Fruit fly (Drosophila melanogaster) whole organism: Measurements from ENCODE around the gene CG12481.

Source experiments
- CG8478 ChIP-seq: fragments of >200 bp; optimal IDR thresholded peaks from 2 replicates; lab custom pipeline; 2018; ENCODE audit warnings: inconsistent platforms
- Dll ChIP-seq: fragments of >200 bp; optimal IDR thresholded peaks from 2 replicates; lab custom pipeline; 2017
- EcR ChIP-seq, 2 experiments: fragments of >200 bp; optimal IDR thresholded peaks; 2 replicates each; lab custom pipeline; 2017; ENCODE audit warnings: missing biosample characterization in 2 of 2, missing genetic modification characterization in 2 of 2, missing genetic modification reagents in 2 of 2
- pan ChIP-seq: fragments of >200 bp; optimal IDR thresholded peaks from 2 replicates; lab custom pipeline; 2017
- psq ChIP-seq: fragments of >200 bp; optimal IDR thresholded peaks from 2 replicates; lab custom pipeline; 2017
- usp ChIP-seq: fragments of >200 bp; optimal IDR thresholded peaks from 2 replicates; lab custom pipeline; 2017; ENCODE audit warnings: missing biosample characterization, missing genetic modification characterization, mixed read lengths

DNA sequence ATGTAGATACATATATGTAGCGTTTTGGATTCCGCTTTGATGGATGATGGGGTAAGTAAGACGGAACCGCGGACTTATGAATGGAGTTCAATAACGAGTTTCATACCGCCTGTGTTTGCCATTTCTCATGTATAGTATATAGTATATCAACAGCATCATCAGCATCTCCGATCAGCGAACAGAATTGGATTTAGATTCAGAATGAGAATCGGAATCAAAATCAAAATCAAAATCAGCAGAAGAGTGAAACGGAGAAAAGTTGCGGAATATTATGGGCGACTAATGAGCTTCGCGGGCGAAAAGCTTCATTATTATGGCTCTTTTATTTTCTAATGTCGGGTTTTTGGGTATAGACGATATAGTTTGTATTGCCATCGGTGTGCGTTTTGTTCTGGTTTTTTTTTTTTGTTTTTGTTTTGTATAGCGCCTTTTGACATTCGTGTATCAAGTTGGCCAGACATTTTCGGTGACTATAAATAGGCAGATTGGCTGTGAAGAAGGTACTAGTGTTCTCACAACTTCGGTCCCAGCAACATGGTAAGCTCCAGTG lies 2.9 kb upstream of the CG12481 start, which contains the start of gene CG32603:
- TF ChIP-seq psq (lab: Kevin White, UChicago): no peak
- no peak for TF ChIP-seq CG8478 (lab: Kevin White, UChicago)
- no peak for TF ChIP-seq pan (lab: Kevin White, UChicago)
- TF ChIP-seq EcR (GFP tag; optimal IDR thresholded peaks at IDR 0.05; lab: Kevin White, UChicago): no peak
- TF ChIP-seq Dll (lab: Kevin White, UChicago): no peak
- no peak for TF ChIP-seq usp (GFP tag; lab: Kevin White, UChicago)
